Fruit fly (Drosophila melanogaster) whole organism, embryonic: Measurements from ENCODE around the gene CG7387.

Source experiments
- Abd-B ChIP-seq: fragments of 200-800 bp; sonication (Bioruptor generic); optimal IDR thresholded peaks from 2 replicates; lab custom pipeline; 2018; ENCODE audit warnings: missing biosample characterization, mild to moderate bottlenecking, missing genetic modification characterization, moderate library complexity
- CG13624 ChIP-seq: fragments of 200-800 bp; sonication (Bioruptor generic); optimal IDR thresholded peaks from 2 replicates; lab custom pipeline; 2016; ENCODE audit warnings: missing biosample characterization, missing genetic modification characterization
- CG8765 ChIP-seq: fragments of 200-800 bp; sonication (Bioruptor generic); IDR thresholded peaks from 2 replicates; pipeline ENCODE4 v1.3.6; 2022; ENCODE audit warnings: missing biosample characterization, missing genetic modification characterization
- Hr78 ChIP-seq, 2 experiments: fragments of 200-800 bp in 1 of 2; fragments of >200 bp in 1 of 2; sonication (Bioruptor generic) in 1 of 2; optimal IDR thresholded peaks; 2 replicates each; lab custom pipeline; 2017 to 2019; ENCODE audit warnings: missing biosample characterization in 2 of 2, missing genetic modification characterization in 2 of 2, mild to moderate bottlenecking in 1 of 2, moderate library complexity in 1 of 2
- ci ChIP-seq: fragments of 200-800 bp; sonication (Bioruptor generic); IDR thresholded peaks from 3 replicates; pipeline ENCODE4 v1.3.6; 2022; ENCODE audit warnings: missing biosample characterization, missing genetic modification characterization
- dmrt99B ChIP-seq: fragments of 200-800 bp; sonication (Bioruptor generic); optimal IDR thresholded peaks from 2 replicates; lab custom pipeline; 2018; ENCODE audit warnings: missing biosample characterization, mild to moderate bottlenecking, missing genetic modification characterization, moderate library complexity
- knrl ChIP-seq: fragments of 200-800 bp; sonication (Bioruptor generic); IDR thresholded peaks from 3 replicates; pipeline ENCODE4 v1.3.6; 2022; ENCODE audit warnings: missing biosample characterization, missing genetic modification characterization; ENCODE audit not compliant: partially characterized antibody
- nmo ChIP-seq: fragments of 200-800 bp; sonication (Bioruptor generic); optimal IDR thresholded peaks from 2 replicates; lab custom pipeline; 2018; ENCODE audit warnings: missing biosample characterization, mild to moderate bottlenecking, missing genetic modification characterization, moderate library complexity

DNA sequence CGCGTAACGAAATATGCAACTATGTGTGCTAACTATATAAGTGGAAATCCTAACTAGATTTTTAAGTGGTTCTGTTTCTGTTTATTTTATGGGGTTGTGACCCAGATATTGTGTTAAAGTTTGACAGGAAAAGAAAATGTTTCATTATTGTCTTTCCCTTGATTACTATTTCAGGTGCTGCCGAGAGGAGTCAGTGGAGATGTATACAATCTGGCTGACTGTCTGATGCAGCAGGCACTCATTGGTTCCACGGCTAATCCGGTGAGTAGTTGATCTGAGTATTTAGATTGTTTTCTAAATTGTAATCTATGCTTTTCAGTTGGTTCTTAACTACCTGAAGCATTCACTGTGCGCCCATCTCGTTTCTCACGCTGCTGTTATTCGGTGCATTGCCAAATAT lies at the start of gene CG7387:
- no peak for TF ChIP-seq Hr78 (GFP tag; optimal IDR thresholded peaks at IDR 0.05; lab: Kevin White, UChicago)
- TF ChIP-seq dmrt99B (tag; lab: Kevin White, UChicago) = no peak
- TF ChIP-seq CG13624 (GFP tag; lab: Kevin White, UChicago) = no peak
- no peak for TF ChIP-seq knrl (GFP tag; lab: Robert Waterston, UW)
- TF ChIP-seq Abd-B (GFP tag; lab: Kevin White, UChicago) = no peak
- TF ChIP-seq nmo = no peak
- TF ChIP-seq ci (GFP tag; lab: Robert Waterston, UW) = no peak
- no peak for TF ChIP-seq CG8765 (GFP tag; lab: Robert Waterston, UW)
